Fruit fly (Drosophila melanogaster) whole organism, embryonic: ENCODE results near the gene CG15249.

Experiments
- CG10147 ChIP-seq: fragments of 200-800 bp; sonication (Bioruptor generic); optimal IDR thresholded peaks from 2 replicates; lab custom pipeline; 2019; ENCODE audit warnings: missing biosample characterization, mild to moderate bottlenecking, missing genetic modification characterization, moderate library complexity
- CG10979 ChIP-seq: fragments of 200-800 bp; sonication (Bioruptor generic); optimal IDR thresholded peaks from 2 replicates; lab custom pipeline; 2018; ENCODE audit warnings: missing biosample characterization, mild to moderate bottlenecking, missing genetic modification characterization, moderate library complexity
- CG11723 ChIP-seq: fragments of 200-800 bp; sonication (Bioruptor generic); optimal IDR thresholded peaks from 2 replicates; lab custom pipeline; 2017; ENCODE audit warnings: missing biosample characterization, mild to moderate bottlenecking, missing genetic modification characterization
- CG12155 ChIP-seq: fragments of 200-800 bp; sonication (Bioruptor generic); optimal IDR thresholded peaks from 3 replicates; lab custom pipeline; 2016; ENCODE audit warnings: missing biosample characterization, missing genetic modification characterization
- CG12769 ChIP-seq: fragments of 200-800 bp; sonication (Bioruptor generic); optimal IDR thresholded peaks from 2 replicates; lab custom pipeline; 2019; ENCODE audit warnings: missing biosample characterization, mild to moderate bottlenecking, missing genetic modification characterization, moderate library complexity
- CG13287 ChIP-seq: fragments of 200-800 bp; sonication (Bioruptor generic); IDR thresholded peaks from 2 replicates; pipeline ENCODE4 v1.3.6; 2022; ENCODE audit warnings: missing biosample characterization, missing genetic modification characterization; ENCODE audit not compliant: partially characterized antibody
- CG17186 ChIP-seq: fragments of 200-800 bp; sonication (Bioruptor generic); optimal IDR thresholded peaks from 3 replicates; lab custom pipeline; 2017; ENCODE audit warnings: missing biosample characterization, missing genetic modification reagents, missing genetic modification characterization
- CG17359 ChIP-seq: fragments of 200-800 bp; sonication (Bioruptor generic); optimal IDR thresholded peaks from 3 replicates; lab custom pipeline; 2018; ENCODE audit warnings: missing biosample characterization, mild to moderate bottlenecking, missing genetic modification characterization, moderate library complexity
- CG17829 ChIP-seq: fragments of 200-800 bp; optimal IDR thresholded peaks from 2 replicates; lab custom pipeline; 2019; ENCODE audit warnings: missing biosample characterization, mild to moderate bottlenecking, missing genetic modification characterization, moderate library complexity
- CG2875 ChIP-seq: fragments of 200-800 bp; sonication (Bioruptor generic); optimal IDR thresholded peaks from 2 replicates; lab custom pipeline; 2017; ENCODE audit warnings: missing biosample characterization, mild to moderate bottlenecking, missing genetic modification characterization, missing genetic modification reagents
- CG31388 ChIP-seq: fragments of 200-800 bp; sonication (Bioruptor generic); optimal IDR thresholded peaks from 2 replicates; lab custom pipeline; 2016; ENCODE audit warnings: missing biosample characterization, missing genetic modification characterization
- CG31441 ChIP-seq: fragments of 200-800 bp; sonication (Bioruptor generic); IDR thresholded peaks from 2 replicates; pipeline ENCODE4 v1.3.6; 2022; ENCODE audit warnings: missing biosample characterization, missing genetic modification characterization
- CG4424 ChIP-seq: fragments of 200-800 bp; sonication (Bioruptor generic); optimal IDR thresholded peaks from 3 replicates; lab custom pipeline; 2016; ENCODE audit warnings: missing biosample characterization, missing genetic modification characterization
- CG5180 ChIP-seq: fragments of 200-800 bp; sonication (Bioruptor generic); optimal IDR thresholded peaks from 3 replicates; lab custom pipeline; 2017; ENCODE audit warnings: missing biosample characterization, missing genetic modification characterization, mild to moderate bottlenecking, moderate library complexity, missing genetic modification reagents
- CG7357 ChIP-seq: fragments of 200-800 bp; sonication (Bioruptor generic); IDR thresholded peaks from 3 replicates; pipeline ENCODE4 v1.3.6; 2022; ENCODE audit warnings: missing biosample characterization, missing genetic modification characterization
- CoRest ChIP-seq: fragments of 200-800 bp; sonication (Bioruptor generic); optimal IDR thresholded peaks from 3 replicates; lab custom pipeline; 2018; ENCODE audit warnings: missing biosample characterization, mild to moderate bottlenecking, missing genetic modification characterization, moderate library complexity
- Dad ChIP-seq: fragments of 200-800 bp; sonication (Bioruptor generic); optimal IDR thresholded peaks from 3 replicates; lab custom pipeline; 2016; ENCODE audit warnings: missing biosample characterization, missing genetic modification characterization
- Dek ChIP-seq: fragments of 200-800 bp; sonication (Bioruptor generic); optimal IDR thresholded peaks from 3 replicates; lab custom pipeline; 2019; ENCODE audit warnings: missing biosample characterization, mild to moderate bottlenecking, missing genetic modification characterization, moderate library complexity
- Dll ChIP-seq: fragments of 200-800 bp; sonication (Bioruptor generic); IDR thresholded peaks from 4 replicates; pipeline ENCODE4 v1.3.6; 2022; ENCODE audit warnings: missing biosample characterization, missing genetic modification characterization; ENCODE audit not compliant: partially characterized antibody
- Dp ChIP-seq: fragments of 200-800 bp; sonication (Bioruptor generic); optimal IDR thresholded peaks from 2 replicates; lab custom pipeline; 2018; ENCODE audit warnings: missing biosample characterization, mild to moderate bottlenecking, missing genetic modification characterization, moderate library complexity
- Elba2 ChIP-seq: fragments of 200-800 bp; sonication (Bioruptor generic); optimal IDR thresholded peaks from 3 replicates; lab custom pipeline; 2016; ENCODE audit warnings: missing biosample characterization, missing genetic modification characterization
- Gsc ChIP-seq: fragments of 200-800 bp; sonication (Bioruptor generic); IDR thresholded peaks from 2 replicates; pipeline ENCODE4 v1.3.6; 2022; ENCODE audit warnings: missing biosample characterization, missing genetic modification characterization
- Lhr ChIP-seq: fragments of 200-800 bp; sonication (Bioruptor generic); optimal IDR thresholded peaks from 3 replicates; lab custom pipeline; 2017; ENCODE audit warnings: mild to moderate bottlenecking, missing biosample characterization, missing genetic modification reagents, missing genetic modification characterization
- Mad ChIP-seq: fragments of 200-800 bp; sonication (Bioruptor generic); optimal IDR thresholded peaks from 2 replicates; lab custom pipeline; 2016; ENCODE audit warnings: missing biosample characterization, missing genetic modification characterization
- Mes4 ChIP-seq: fragments of 200-800 bp; sonication (Bioruptor generic); optimal IDR thresholded peaks from 2 replicates; lab custom pipeline; 2016; ENCODE audit warnings: missing biosample characterization, missing genetic modification characterization
- NFAT ChIP-seq: fragments of 200-800 bp; sonication (Bioruptor generic); IDR thresholded peaks from 2 replicates; pipeline ENCODE4 v1.3.6; 2022; ENCODE audit warnings: missing biosample characterization, missing genetic modification characterization
- Nf-YB ChIP-seq: fragments of 200-800 bp; sonication (Bioruptor generic); optimal IDR thresholded peaks from 3 replicates; lab custom pipeline; 2019; ENCODE audit warnings: missing biosample characterization, mild to moderate bottlenecking, missing genetic modification characterization, moderate library complexity
- Sry-β ChIP-seq: fragments of 200-800 bp; sonication (Bioruptor generic); optimal IDR thresholded peaks from 2 replicates; lab custom pipeline; 2018; ENCODE audit warnings: missing biosample characterization, mild to moderate bottlenecking, missing genetic modification characterization, moderate library complexity
- az2 ChIP-seq: fragments of 200-800 bp; sonication (Bioruptor generic); optimal IDR thresholded peaks from 3 replicates; lab custom pipeline; 2016; ENCODE audit warnings: missing biosample characterization, missing genetic modification characterization
- cg ChIP-seq: fragments of 200-800 bp; sonication (Bioruptor generic); optimal IDR thresholded peaks from 3 replicates; lab custom pipeline; 2019; ENCODE audit warnings: missing biosample characterization, mild to moderate bottlenecking, missing genetic modification characterization, moderate library complexity
- croc ChIP-seq: fragments of 200-800 bp; sonication (Bioruptor generic); conservative IDR thresholded peaks from 3 replicates; pipeline ENCODE4 v1.3.6; 2022; ENCODE audit warnings: missing biosample characterization, missing genetic modification characterization
- dmrt11E ChIP-seq: fragments of 200-800 bp; sonication (Bioruptor generic); optimal IDR thresholded peaks from 3 replicates; lab custom pipeline; 2018; ENCODE audit warnings: missing biosample characterization, mild to moderate bottlenecking, missing genetic modification characterization, moderate library complexity
- ewg ChIP-seq: fragments of 200-800 bp; sonication (Bioruptor generic); optimal IDR thresholded peaks from 3 replicates; lab custom pipeline; 2017; ENCODE audit warnings: mild to moderate bottlenecking, missing biosample characterization, missing genetic modification reagents, missing genetic modification characterization
- exex ChIP-seq: fragments of 200-800 bp; sonication (Bioruptor generic); optimal IDR thresholded peaks from 4 replicates; lab custom pipeline; 2018; ENCODE audit warnings: missing biosample characterization, mild to moderate bottlenecking, missing genetic modification characterization, moderate library complexity
- fd96Cb ChIP-seq: fragments of 200-800 bp; sonication (Bioruptor generic); optimal IDR thresholded peaks from 2 replicates; lab custom pipeline; 2018; ENCODE audit warnings: missing biosample characterization, mild to moderate bottlenecking, missing genetic modification characterization, moderate library complexity
- gfzf ChIP-seq: fragments of 200-800 bp; sonication (Bioruptor generic); optimal IDR thresholded peaks from 2 replicates; lab custom pipeline; 2016; ENCODE audit warnings: missing biosample characterization, mild to moderate bottlenecking, missing genetic modification characterization, moderate library complexity
- grau ChIP-seq: fragments of 200-800 bp; optimal IDR thresholded peaks from 3 replicates; lab custom pipeline; 2019; ENCODE audit warnings: missing biosample characterization, mild to moderate bottlenecking, missing genetic modification characterization, moderate library complexity
- ind ChIP-seq: fragments of 200-800 bp; sonication (Bioruptor generic); optimal IDR thresholded peaks from 3 replicates; lab custom pipeline; 2016; ENCODE audit warnings: missing biosample characterization, missing genetic modification characterization
- jumu ChIP-seq: fragments of 200-800 bp; sonication (Bioruptor generic); optimal IDR thresholded peaks from 3 replicates; lab custom pipeline; 2016; ENCODE audit warnings: missing biosample characterization, missing genetic modification characterization
- maf-S ChIP-seq: fragments of 200-800 bp; sonication (Bioruptor generic); optimal IDR thresholded peaks from 2 replicates; lab custom pipeline; 2016; ENCODE audit warnings: missing biosample characterization, missing genetic modification characterization
- mirr ChIP-seq: fragments of 200-800 bp; sonication (Bioruptor generic); optimal IDR thresholded peaks from 3 replicates; lab custom pipeline; 2018; ENCODE audit warnings: missing biosample characterization, mild to moderate bottlenecking, missing genetic modification characterization
- nerfin-2 ChIP-seq: fragments of 200-800 bp; sonication (Bioruptor generic); IDR thresholded peaks from 2 replicates; pipeline ENCODE4 v1.3.6; 2022; ENCODE audit warnings: missing biosample characterization, missing genetic modification characterization; ENCODE audit not compliant: partially characterized antibody
- otp ChIP-seq: fragments of 200-800 bp; sonication (Bioruptor generic); IDR thresholded peaks from 3 replicates; pipeline ENCODE4, ENCODE4 v1.3.6; 2022; ENCODE audit warnings: missing biosample characterization, missing genetic modification characterization
- phol ChIP-seq: fragments of 200-800 bp; sonication (Bioruptor generic); optimal IDR thresholded peaks from 3 replicates; lab custom pipeline; 2018; ENCODE audit warnings: missing biosample characterization, mild to moderate bottlenecking, missing genetic modification characterization, moderate library complexity
- pros ChIP-seq: fragments of 200-800 bp; sonication (Bioruptor generic); optimal IDR thresholded peaks from 3 replicates; lab custom pipeline; 2019; ENCODE audit warnings: missing biosample characterization, mild to moderate bottlenecking, missing genetic modification characterization, moderate library complexity
- row ChIP-seq: fragments of 200-800 bp; sonication (Bioruptor generic); IDR thresholded peaks from 3 replicates; pipeline ENCODE4 v1.3.6; 2022; ENCODE audit warnings: missing biosample characterization, missing genetic modification characterization
- sim ChIP-seq: fragments of 200-800 bp; sonication (Bioruptor generic); IDR thresholded peaks from 2 replicates; pipeline ENCODE4 v1.3.6; 2022; ENCODE audit warnings: missing biosample characterization, missing genetic modification characterization
- unc-4 ChIP-seq: fragments of 200-800 bp; sonication (Bioruptor generic); IDR thresholded peaks from 2 replicates; pipeline ENCODE4 v1.3.6; 2022; ENCODE audit warnings: missing biosample characterization, missing genetic modification characterization; ENCODE audit not compliant: partially characterized antibody
- usp ChIP-seq: fragments of >200 bp; optimal IDR thresholded peaks from 2 replicates; lab custom pipeline; 2017; ENCODE audit warnings: missing biosample characterization, missing genetic modification characterization
- z ChIP-seq: fragments of 200-800 bp; sonication (Bioruptor generic); IDR thresholded peaks from 3 replicates; pipeline ENCODE4 v1.3.6; 2022; ENCODE audit warnings: missing biosample characterization, missing genetic modification characterization
- zf30C ChIP-seq: fragments of 200-800 bp; sonication (Bioruptor generic); optimal IDR thresholded peaks from 3 replicates; lab custom pipeline; 2018; ENCODE audit warnings: missing biosample characterization, mild to moderate bottlenecking, missing genetic modification characterization

The CG15249 gene

DNA sequence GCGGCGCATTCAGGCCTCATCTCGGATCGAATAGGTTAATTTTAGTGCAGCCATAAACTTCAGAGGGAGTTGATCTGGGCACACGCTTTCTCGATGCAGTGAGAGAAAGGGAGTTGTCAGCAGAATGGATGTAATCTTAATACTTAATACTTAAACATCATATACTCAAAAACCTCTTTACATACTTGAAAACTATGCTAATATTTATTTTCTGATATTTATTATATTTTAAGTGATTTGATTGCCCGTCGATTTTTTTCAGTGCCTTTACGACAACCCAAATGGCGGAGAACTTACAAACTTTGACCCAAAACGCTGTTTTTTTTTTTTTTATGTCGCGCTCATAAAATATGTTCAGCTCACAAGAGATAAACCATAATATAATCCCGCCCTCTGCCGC lies 12.4 kb upstream of the CG15249 start:
- no peak for TF ChIP-seq CG11723 (GFP tag; lab: Kevin White, UChicago)
- TF ChIP-seq CG12155 (GFP tag; lab: Kevin White, UChicago) = no peak
- TF ChIP-seq Gsc = no peak
- no peak for TF ChIP-seq nerfin-2 (GFP tag; lab: Robert Waterston, UW)
- TF ChIP-seq Dll = no peak
- TF ChIP-seq croc (GFP tag; lab: Robert Waterston, UW) = peak; percentile 25; the same call in 1 of the 3 replicates
- peak; percentile 9 for TF ChIP-seq ewg (GFP tag; lab: Kevin White, UChicago)
- peak; percentile 5 for TF ChIP-seq grau (tag; lab: Kevin White, UChicago)
- peak; percentile 21 for TF ChIP-seq CG17829 (tag; lab: Kevin White, UChicago)
- TF ChIP-seq CG17359 (tag; lab: Kevin White, UChicago) = peak; percentile 40
- TF ChIP-seq dmrt11E (tag; lab: Kevin White, UChicago) = no peak
- TF ChIP-seq Sry-β (GFP tag; lab: Kevin White, UChicago) = no peak
- TF ChIP-seq fd96Cb (tag; lab: Kevin White, UChicago) = peak; percentile 55
- TF ChIP-seq sim = no peak
- no peak for TF ChIP-seq CG10147 (GFP tag; lab: Kevin White, UChicago)
- TF ChIP-seq usp = no peak
- TF ChIP-seq Mad (GFP tag; lab: Kevin White, UChicago) = no peak
- TF ChIP-seq Lhr (GFP tag; lab: Kevin White, UChicago) = no peak
- peak; percentile 4 for TF ChIP-seq az2 (GFP tag; lab: Kevin White, UChicago)
- no peak for TF ChIP-seq Elba2 (GFP tag; lab: Kevin White, UChicago)
- TF ChIP-seq z = no peak
- peak; percentile 17 for TF ChIP-seq ind (GFP tag; lab: Kevin White, UChicago)
- no peak for TF ChIP-seq jumu (GFP tag; lab: Kevin White, UChicago)
- TF ChIP-seq CG10979 (tag; lab: Kevin White, UChicago) = peak; percentile 56
- no peak for TF ChIP-seq Dek (tag; lab: Kevin White, UChicago)
- peak; percentile 42 for TF ChIP-seq phol (tag; lab: Kevin White, UChicago)
- no peak for TF ChIP-seq maf-S (GFP tag; lab: Kevin White, UChicago)
- TF ChIP-seq row (GFP tag; lab: Robert Waterston, UW) = 0 out of 3 replicates have a peak, but pooled peaks have one; percentile 30
- no peak for TF ChIP-seq CG7357 (GFP tag; lab: Robert Waterston, UW)
- no peak for TF ChIP-seq exex (tag; lab: Kevin White, UChicago)
- TF ChIP-seq CoRest = no peak
- no peak for TF ChIP-seq CG12769 (tag; lab: Kevin White, UChicago)
- no peak for TF ChIP-seq Dad (GFP tag; lab: Kevin White, UChicago)
- TF ChIP-seq CG31388 = no peak
- no peak for TF ChIP-seq NFAT (GFP tag; lab: Robert Waterston, UW)
- TF ChIP-seq gfzf (GFP tag; lab: Kevin White, UChicago) = no peak
- no peak for TF ChIP-seq mirr (GFP tag; lab: Kevin White, UChicago)
- TF ChIP-seq CG17186 (GFP tag; lab: Kevin White, UChicago) = no peak
- TF ChIP-seq Dp = no peak
- no peak for TF ChIP-seq pros (GFP tag; lab: Kevin White, UChicago)
- no peak for TF ChIP-seq zf30C (GFP tag; lab: Kevin White, UChicago)
- TF ChIP-seq CG13287 (GFP tag; lab: Robert Waterston, UW) = no peak
- no peak for TF ChIP-seq CG2875
- TF ChIP-seq otp (GFP tag; lab: Robert Waterston, UW) = no peak
- TF ChIP-seq CG31441 = peak; percentile 27; the same call in 1 of the 2 replicates
- no peak for TF ChIP-seq CG5180
- TF ChIP-seq Mes4 (GFP tag; lab: Kevin White, UChicago) = no peak
- no peak for TF ChIP-seq Nf-YB (GFP tag; lab: Kevin White, UChicago)
- TF ChIP-seq CG4424 (GFP tag; lab: Kevin White, UChicago) = peak; percentile 32
- no peak for TF ChIP-seq unc-4 (GFP tag; lab: Robert Waterston, UW)
- no peak for TF ChIP-seq cg (GFP tag; lab: Kevin White, UChicago)
